Fruit fly (Drosophila melanogaster) whole organism, embryonic: Measurements from ENCODE around the gene Klp10A.

ENCODE experiments used
- Adf1 ChIP-seq: fragments of 200-800 bp; sonication (Bioruptor generic); IDR thresholded peaks from 2 replicates; pipeline ENCODE4 v1.3.6; 2022; ENCODE audit warnings: missing biosample characterization, missing genetic modification characterization
- B-H1 ChIP-seq: fragments of 200-800 bp; sonication (Bioruptor generic); IDR thresholded peaks from 3 replicates; pipeline ENCODE4 v1.3.6; 2022; ENCODE audit warnings: missing biosample characterization, missing genetic modification characterization
- C15 ChIP-seq: fragments of 200-800 bp; sonication (Bioruptor generic); IDR thresholded peaks from 3 replicates; pipeline ENCODE4 v1.3.6; 2022; ENCODE audit warnings: missing biosample characterization, missing genetic modification characterization
- CG10321 ChIP-seq: fragments of 200-800 bp; sonication (Bioruptor generic); IDR thresholded peaks from 2 replicates; pipeline ENCODE4 v1.3.6; 2022; ENCODE audit warnings: missing biosample characterization, missing genetic modification characterization
- CG11456 ChIP-seq: fragments of 200-800 bp; sonication (Bioruptor generic); IDR thresholded peaks from 3 replicates; pipeline ENCODE4 v1.3.6; 2022; ENCODE audit warnings: missing biosample characterization, missing genetic modification characterization
- CG11723 ChIP-seq: fragments of 200-800 bp; sonication (Bioruptor generic); optimal IDR thresholded peaks from 2 replicates; lab custom pipeline; 2017; ENCODE audit warnings: missing biosample characterization, mild to moderate bottlenecking, missing genetic modification characterization
- CG12071 ChIP-seq: fragments of 200-800 bp; sonication (Bioruptor generic); optimal IDR thresholded peaks from 3 replicates; lab custom pipeline; 2018; ENCODE audit warnings: missing biosample characterization, mild to moderate bottlenecking, missing genetic modification characterization
- CG14860 ChIP-seq: fragments of 200-800 bp; sonication (Bioruptor generic); IDR thresholded peaks from 3 replicates; pipeline ENCODE4 v1.3.6; 2022; ENCODE audit warnings: missing biosample characterization, missing genetic modification characterization; ENCODE audit not compliant: partially characterized antibody
- CG16813 ChIP-seq: fragments of 200-800 bp; sonication (Bioruptor generic); IDR thresholded peaks from 3 replicates; pipeline ENCODE4 v1.3.6; 2022; ENCODE audit warnings: missing biosample characterization, missing genetic modification characterization; ENCODE audit not compliant: partially characterized antibody
- CG2129 ChIP-seq: fragments of 200-800 bp; sonication (Bioruptor generic); IDR thresholded peaks from 2 replicates; pipeline ENCODE4 v1.3.6; 2022; ENCODE audit warnings: missing biosample characterization, missing genetic modification characterization; ENCODE audit not compliant: partially characterized antibody
- CG2678 ChIP-seq: fragments of 200-800 bp; sonication (Bioruptor generic); optimal IDR thresholded peaks from 3 replicates; lab custom pipeline; 2019; ENCODE audit warnings: missing biosample characterization, mild to moderate bottlenecking, missing genetic modification characterization, moderate library complexity
- CG3065 ChIP-seq: fragments of 200-800 bp; sonication (Bioruptor generic); optimal IDR thresholded peaks from 2 replicates; lab custom pipeline; 2016; ENCODE audit warnings: missing biosample characterization, missing genetic modification characterization
- CG31224 ChIP-seq: fragments of 200-800 bp; sonication (Bioruptor generic); IDR thresholded peaks from 2 replicates; pipeline ENCODE4 v1.3.6; 2022; ENCODE audit warnings: missing biosample characterization, missing genetic modification characterization
- CG32767 ChIP-seq: fragments of 200-800 bp; sonication (Bioruptor generic); IDR thresholded peaks from 2 replicates; pipeline ENCODE4 v1.3.6; 2022; ENCODE audit warnings: missing biosample characterization, missing genetic modification characterization
- CG42726 ChIP-seq: fragments of 200-800 bp; sonication (Bioruptor generic); IDR thresholded peaks from 2 replicates; pipeline ENCODE4 v1.3.6; 2022; ENCODE audit warnings: missing biosample characterization, missing genetic modification characterization; ENCODE audit not compliant: partially characterized antibody
- CG6854 ChIP-seq: fragments of 200-800 bp; sonication (Bioruptor generic); optimal IDR thresholded peaks from 3 replicates; lab custom pipeline; 2017; ENCODE audit warnings: missing biosample characterization, mild to moderate bottlenecking, missing genetic modification characterization
- CG9437 ChIP-seq: fragments of 200-800 bp; sonication (Bioruptor generic); optimal IDR thresholded peaks from 2 replicates; lab custom pipeline; 2018; ENCODE audit warnings: missing biosample characterization, mild to moderate bottlenecking, missing genetic modification characterization
- CHES-1-like ChIP-seq: fragments of 200-800 bp; sonication (Bioruptor generic); optimal IDR thresholded peaks from 2 replicates; lab custom pipeline; 2016; ENCODE audit warnings: missing biosample characterization, missing genetic modification characterization
- D ChIP-seq, 2 experiments: fragments of 200-800 bp in 1 of 2; fragments of >200 bp in 1 of 2; sonication (Bioruptor generic) in 1 of 2; optimal IDR thresholded peaks; 2 replicates in 1 of 2; 3 replicates in 1 of 2; lab custom pipeline; 2017; ENCODE audit warnings: mild to moderate bottlenecking in 1 of 2, missing biosample characterization in 1 of 2, missing genetic modification characterization in 1 of 2, missing genetic modification reagents in 1 of 2
- Hr3 ChIP-seq: fragments of 200-800 bp; sonication (Bioruptor generic); optimal IDR thresholded peaks from 3 replicates; lab custom pipeline; 2016; ENCODE audit warnings: missing biosample characterization, missing genetic modification characterization
- Kr ChIP-seq: fragments of 200-800 bp; sonication (Bioruptor generic); optimal IDR thresholded peaks from 2 replicates; lab custom pipeline; 2017; ENCODE audit warnings: missing biosample characterization, mild to moderate bottlenecking, missing genetic modification characterization
- Optix ChIP-seq: fragments of 200-800 bp; sonication (Bioruptor generic); IDR thresholded peaks from 3 replicates; pipeline ENCODE4 v1.3.6; 2022; ENCODE audit warnings: missing biosample characterization, missing genetic modification characterization
- ato ChIP-seq: fragments of 200-800 bp; sonication (Bioruptor generic); IDR thresholded peaks from 2 replicates; pipeline ENCODE4 v1.3.6; 2022; ENCODE audit warnings: missing biosample characterization, missing genetic modification characterization; ENCODE audit not compliant: partially characterized antibody
- cato ChIP-seq: fragments of 200-800 bp; sonication (Bioruptor generic); optimal IDR thresholded peaks from 2 replicates; lab custom pipeline; 2016; ENCODE audit warnings: missing biosample characterization, missing genetic modification characterization, borderline replicate concordance
- chif ChIP-seq, 2 experiments: fragments of 200-800 bp; sonication (Bioruptor generic); optimal IDR thresholded peaks; 3 replicates each; lab custom pipeline; 2016; ENCODE audit warnings: missing biosample characterization in 2 of 2, missing genetic modification characterization in 2 of 2
- crp ChIP-seq, 2 experiments: fragments of 200-800 bp; sonication (Bioruptor generic); optimal IDR thresholded peaks; 2 replicates in 1 of 2; 3 replicates in 1 of 2; lab custom pipeline; 2017; ENCODE audit warnings: missing biosample characterization in 2 of 2, missing genetic modification characterization in 2 of 2, mild to moderate bottlenecking in 1 of 2, moderate library complexity in 1 of 2
- cwo ChIP-seq: fragments of 200-800 bp; sonication (Bioruptor generic); optimal IDR thresholded peaks from 3 replicates; lab custom pipeline; 2017; ENCODE audit warnings: missing biosample characterization, missing genetic modification characterization, mild to moderate bottlenecking, moderate library complexity, missing genetic modification reagents
- dimm ChIP-seq: fragments of 200-800 bp; sonication (Bioruptor generic); IDR thresholded peaks from 2 replicates; pipeline ENCODE4 v1.3.6; 2022; ENCODE audit warnings: missing biosample characterization, missing genetic modification characterization
- dpn ChIP-seq, 2 experiments: fragments of 200-800 bp; sonication (Bioruptor generic); optimal IDR thresholded peaks; 3 replicates each; lab custom pipeline; 2016; ENCODE audit warnings: missing biosample characterization in 2 of 2, missing genetic modification characterization in 2 of 2
- en ChIP-seq: fragments of 200-800 bp; sonication (Bioruptor generic); optimal IDR thresholded peaks from 2 replicates; lab custom pipeline; 2016; ENCODE audit warnings: missing biosample characterization, missing genetic modification characterization
- esg ChIP-seq: fragments of 200-800 bp; sonication (Bioruptor generic); conservative IDR thresholded peaks from 2 replicates; pipeline ENCODE4 v1.3.6; 2022; ENCODE audit warnings: missing biosample characterization, missing genetic modification characterization
- fru ChIP-seq: fragments of >200 bp; optimal IDR thresholded peaks from 2 replicates; lab custom pipeline; 2017
- hth ChIP-seq: fragments of >200 bp; optimal IDR thresholded peaks from 2 replicates; lab custom pipeline; 2017; ENCODE audit warnings: inconsistent platforms
- lbe ChIP-seq: fragments of 200-800 bp; sonication (Bioruptor generic); optimal IDR thresholded peaks from 2 replicates; lab custom pipeline; 2016; ENCODE audit warnings: missing biosample characterization, mild to moderate bottlenecking, missing genetic modification characterization
- lmd ChIP-seq: fragments of 200-800 bp; sonication (Bioruptor generic); IDR thresholded peaks from 2 replicates; pipeline ENCODE4 v1.3.6; 2022; ENCODE audit warnings: missing biosample characterization, missing genetic modification characterization
- luna ChIP-seq: fragments of 200-800 bp; sonication (Bioruptor generic); optimal IDR thresholded peaks from 2 replicates; lab custom pipeline; 2016; ENCODE audit warnings: missing biosample characterization, missing genetic modification characterization
- mam ChIP-seq: fragments of 200-800 bp; sonication (Bioruptor generic); optimal IDR thresholded peaks from 3 replicates; lab custom pipeline; 2016; ENCODE audit warnings: missing biosample characterization, missing genetic modification characterization
- mld ChIP-seq: fragments of 200-800 bp; sonication (Bioruptor generic); IDR thresholded peaks from 3 replicates; pipeline ENCODE4 v1.3.6; 2022; ENCODE audit warnings: missing biosample characterization, missing genetic modification characterization; ENCODE audit not compliant: partially characterized antibody
- oc ChIP-seq: fragments of 200-800 bp; sonication (Bioruptor generic); optimal IDR thresholded peaks from 2 replicates; lab custom pipeline; 2018; ENCODE audit warnings: missing biosample characterization, mild to moderate bottlenecking, missing genetic modification characterization, moderate library complexity
- otp ChIP-seq: fragments of 200-800 bp; sonication (Bioruptor generic); IDR thresholded peaks from 3 replicates; pipeline ENCODE4, ENCODE4 v1.3.6; 2022; ENCODE audit warnings: missing biosample characterization, missing genetic modification characterization
- p53 ChIP-seq: fragments of 200-800 bp; sonication (Bioruptor generic); optimal IDR thresholded peaks from 2 replicates; lab custom pipeline; 2016; ENCODE audit warnings: missing biosample characterization, missing genetic modification characterization
- phol ChIP-seq: fragments of 200-800 bp; sonication (Bioruptor generic); optimal IDR thresholded peaks from 3 replicates; lab custom pipeline; 2018; ENCODE audit warnings: missing biosample characterization, mild to moderate bottlenecking, missing genetic modification characterization, moderate library complexity
- pros ChIP-seq: fragments of 200-800 bp; sonication (Bioruptor generic); optimal IDR thresholded peaks from 3 replicates; lab custom pipeline; 2019; ENCODE audit warnings: missing biosample characterization, mild to moderate bottlenecking, missing genetic modification characterization, moderate library complexity
- ro ChIP-seq: fragments of 200-800 bp; sonication (Bioruptor generic); IDR thresholded peaks from 2 replicates; pipeline ENCODE4 v1.3.6; 2022; ENCODE audit warnings: missing biosample characterization, missing genetic modification characterization
- sisA ChIP-seq: fragments of 200-800 bp; sonication (Bioruptor generic); IDR thresholded peaks from 2 replicates; pipeline ENCODE4 v1.3.6; 2022; ENCODE audit warnings: missing biosample characterization, missing genetic modification characterization
- twi ChIP-seq: fragments of 200-800 bp; optimal IDR thresholded peaks from 2 replicates; lab custom pipeline; 2019; ENCODE audit warnings: missing biosample characterization, mild to moderate bottlenecking, missing genetic modification characterization, moderate library complexity
- tx ChIP-seq: fragments of 200-800 bp; sonication (Bioruptor generic); optimal IDR thresholded peaks from 2 replicates; lab custom pipeline; 2016; ENCODE audit warnings: missing biosample characterization, missing genetic modification characterization
- wek ChIP-seq: fragments of 200-800 bp; sonication (Bioruptor generic); optimal IDR thresholded peaks from 3 replicates; lab custom pipeline; 2018; ENCODE audit warnings: missing biosample characterization, mild to moderate bottlenecking, missing genetic modification characterization, moderate library complexity
- yki ChIP-seq: fragments of >200 bp; optimal IDR thresholded peaks from 3 replicates; lab custom pipeline; 2018
- zen ChIP-seq: fragments of 200-800 bp; sonication (Bioruptor generic); optimal IDR thresholded peaks from 3 replicates; lab custom pipeline; 2018; ENCODE audit warnings: missing biosample characterization, mild to moderate bottlenecking, missing genetic modification characterization, moderate library complexity
- zf30C ChIP-seq: fragments of 200-800 bp; sonication (Bioruptor generic); optimal IDR thresholded peaks from 3 replicates; lab custom pipeline; 2018; ENCODE audit warnings: missing biosample characterization, mild to moderate bottlenecking, missing genetic modification characterization

Gene Klp10A

dm6 chrX:11149201-11149600 lies 12.3 kb upstream of the Klp10A start, which contains the start of gene Lint-1 (continued):
- TF ChIP-seq phol: peak; percentile 11
- no peak for TF ChIP-seq pros (GFP tag; lab: Kevin White, UChicago)
- TF ChIP-seq CG3065 (GFP tag; lab: Kevin White, UChicago): no peak
- no peak for TF ChIP-seq CG42726 (GFP tag; lab: Robert Waterston, UW)
- no peak for TF ChIP-seq zen (tag; lab: Kevin White, UChicago)
- peak; percentile 26; the same call in 1 of the 2 replicates for TF ChIP-seq sisA
- no peak for TF ChIP-seq Adf1 (GFP tag; lab: Robert Waterston, UW)
- no peak for TF ChIP-seq CG6854 (GFP tag; lab: Kevin White, UChicago)
- no peak for TF ChIP-seq oc (tag; lab: Kevin White, UChicago)
- no peak for TF ChIP-seq esg (GFP tag; lab: Robert Waterston, UW)
- TF ChIP-seq luna (GFP tag; lab: Kevin White, UChicago): no peak
- peak; percentile 24 for TF ChIP-seq mam (GFP tag; lab: Kevin White, UChicago)
- TF ChIP-seq CG31224 (GFP tag; lab: Robert Waterston, UW): no peak
- TF ChIP-seq otp (GFP tag; lab: Robert Waterston, UW): no peak
- TF ChIP-seq wek (GFP tag; lab: Kevin White, UChicago): no peak
- TF ChIP-seq CG12071 (GFP tag; lab: Kevin White, UChicago): no peak
- no peak for TF ChIP-seq zf30C
- no peak for TF ChIP-seq ro (GFP tag; lab: Robert Waterston, UW)
- TF ChIP-seq Kr (GFP tag; lab: Kevin White, UChicago): no peak
- TF ChIP-seq CG32767 (GFP tag; lab: Robert Waterston, UW): no peak
- TF ChIP-seq CG10321: no peak
- TF ChIP-seq crp (GFP tag; optimal IDR thresholded peaks at IDR 0.05; lab: Kevin White, UChicago): no peak
- TF ChIP-seq C15 (GFP tag; lab: Robert Waterston, UW): no peak
- TF ChIP-seq en: no peak
- TF ChIP-seq yki (lab: Kevin White, UChicago): no peak
- TF ChIP-seq chif (GFP tag; optimal IDR thresholded peaks at IDR 0.05; lab: Kevin White, UChicago): no peak
- peak in 1 of 2 experiments; percentile 40 for TF ChIP-seq dpn (GFP tag; optimal IDR thresholded peaks at IDR 0.05; lab: Kevin White, UChicago)
- TF ChIP-seq p53: no peak
- no peak for TF ChIP-seq CG9437
- TF ChIP-seq hth (lab: Kevin White, UChicago): no peak
- TF ChIP-seq CG2678 (tag; lab: Kevin White, UChicago): peak; percentile 18
- TF ChIP-seq Optix (GFP tag; lab: Robert Waterston, UW): 0 out of 3 replicates have a peak, but pooled peaks have one; percentile 22
- TF ChIP-seq mld (GFP tag; lab: Robert Waterston, UW): no peak
- no peak for TF ChIP-seq B-H1
- TF ChIP-seq CG11456: 0 out of 3 replicates have a peak, but pooled peaks have one; percentile 22
- no peak for TF ChIP-seq ato (GFP tag; lab: Robert Waterston, UW)
- no peak for TF ChIP-seq twi
- no peak for TF ChIP-seq CG14860
- TF ChIP-seq tx (GFP tag; lab: Kevin White, UChicago): no peak
- no peak for TF ChIP-seq cwo (GFP tag; lab: Kevin White, UChicago)
- no peak for TF ChIP-seq CG16813 (GFP tag; lab: Robert Waterston, UW)
- TF ChIP-seq CG11723 (GFP tag; lab: Kevin White, UChicago): peak; percentile 18
- TF ChIP-seq CHES-1-like: no peak
- no peak for TF ChIP-seq lbe
- TF ChIP-seq fru (lab: Kevin White, UChicago): no peak
- TF ChIP-seq CG2129 (GFP tag; lab: Robert Waterston, UW): no peak
- TF ChIP-seq cato: no peak
- peak; percentile 20; the same call in 1 of the 2 replicates for TF ChIP-seq lmd (GFP tag; lab: Robert Waterston, UW)
- TF ChIP-seq dimm: no peak
- no peak for TF ChIP-seq D (optimal IDR thresholded peaks at IDR 0.05; lab: Kevin White, UChicago)
- no peak for TF ChIP-seq D (GFP tag; optimal IDR thresholded peaks at IDR 0.05; lab: Kevin White, UChicago)
- no peak for TF ChIP-seq Hr3 (GFP tag; lab: Kevin White, UChicago)
